Fruit fly (Drosophila melanogaster) whole organism, embryonic: ENCODE measurements around the gene H.

Source experiments
- B-H1 ChIP-seq: fragments of 200-800 bp; sonication (Bioruptor generic); IDR thresholded peaks from 3 replicates; pipeline ENCODE4 v1.3.6; 2022; ENCODE audit warnings: missing biosample characterization, missing genetic modification characterization
- CG11560 ChIP-seq: fragments of 200-800 bp; sonication (Bioruptor generic); IDR thresholded peaks from 3 replicates; pipeline ENCODE4 v1.3.6; 2022; ENCODE audit warnings: missing biosample characterization, missing genetic modification characterization
- CG11695 ChIP-seq: fragments of 200-800 bp; sonication (Bioruptor generic); IDR thresholded peaks from 3 replicates; pipeline ENCODE4 v1.3.6; 2022; ENCODE audit warnings: missing biosample characterization, missing genetic modification characterization
- CG12769 ChIP-seq: fragments of 200-800 bp; sonication (Bioruptor generic); optimal IDR thresholded peaks from 2 replicates; lab custom pipeline; 2019; ENCODE audit warnings: missing biosample characterization, mild to moderate bottlenecking, missing genetic modification characterization, moderate library complexity
- CG13287 ChIP-seq: fragments of 200-800 bp; sonication (Bioruptor generic); IDR thresholded peaks from 2 replicates; pipeline ENCODE4 v1.3.6; 2022; ENCODE audit warnings: missing biosample characterization, missing genetic modification characterization; ENCODE audit not compliant: partially characterized antibody
- CG14441 ChIP-seq: fragments of 200-800 bp; sonication (Bioruptor generic); IDR thresholded peaks from 2 replicates; pipeline ENCODE4 v1.3.6; 2022; ENCODE audit warnings: missing biosample characterization, missing genetic modification characterization
- CG1602 ChIP-seq: fragments of 200-800 bp; sonication (Bioruptor generic); optimal IDR thresholded peaks from 3 replicates; lab custom pipeline; 2016; ENCODE audit warnings: missing biosample characterization, missing genetic modification characterization
- CG16863 ChIP-seq: fragments of 200-800 bp; sonication (Bioruptor generic); optimal IDR thresholded peaks from 3 replicates; lab custom pipeline; 2016; ENCODE audit warnings: missing biosample characterization, missing genetic modification characterization
- CG17186 ChIP-seq: fragments of 200-800 bp; sonication (Bioruptor generic); optimal IDR thresholded peaks from 3 replicates; lab custom pipeline; 2017; ENCODE audit warnings: missing biosample characterization, missing genetic modification reagents, missing genetic modification characterization
- CG2712 ChIP-seq: fragments of 200-800 bp; optimal IDR thresholded peaks from 3 replicates; lab custom pipeline; 2019; ENCODE audit warnings: missing biosample characterization, mild to moderate bottlenecking, missing genetic modification characterization, moderate library complexity
- CG33213 ChIP-seq: fragments of 200-800 bp; sonication (Bioruptor generic); optimal IDR thresholded peaks from 3 replicates; lab custom pipeline; 2016; ENCODE audit warnings: missing biosample characterization, missing genetic modification characterization
- CG42726 ChIP-seq: fragments of 200-800 bp; sonication (Bioruptor generic); IDR thresholded peaks from 2 replicates; pipeline ENCODE4 v1.3.6; 2022; ENCODE audit warnings: missing biosample characterization, missing genetic modification characterization; ENCODE audit not compliant: partially characterized antibody
- CG4424 ChIP-seq: fragments of 200-800 bp; sonication (Bioruptor generic); optimal IDR thresholded peaks from 3 replicates; lab custom pipeline; 2016; ENCODE audit warnings: missing biosample characterization, missing genetic modification characterization
- CG6765 ChIP-seq: fragments of 200-800 bp; sonication (Bioruptor generic); optimal IDR thresholded peaks from 3 replicates; lab custom pipeline; 2017; ENCODE audit warnings: missing biosample characterization, mild to moderate bottlenecking, missing genetic modification characterization
- CG7987 ChIP-seq: fragments of 200-800 bp; sonication (Bioruptor generic); optimal IDR thresholded peaks from 2 replicates; lab custom pipeline; 2018; ENCODE audit warnings: missing biosample characterization, mild to moderate bottlenecking, missing genetic modification characterization, moderate library complexity
- CG8924 ChIP-seq: fragments of 200-800 bp; optimal IDR thresholded peaks from 3 replicates; lab custom pipeline; 2019; ENCODE audit warnings: missing biosample characterization, mild to moderate bottlenecking, missing genetic modification characterization, moderate library complexity
- CG9932 ChIP-seq: fragments of 200-800 bp; sonication (Bioruptor generic); IDR thresholded peaks from 2 replicates; pipeline ENCODE4 v1.3.6; 2022; ENCODE audit warnings: missing biosample characterization, missing genetic modification characterization
- Doc3 ChIP-seq: fragments of 200-800 bp; sonication (Bioruptor generic); IDR thresholded peaks from 3 replicates; pipeline ENCODE4 v1.3.6; 2022; ENCODE audit warnings: missing biosample characterization, missing genetic modification characterization; ENCODE audit not compliant: partially characterized antibody
- Gug ChIP-seq: fragments of 200-800 bp; sonication (Bioruptor generic); IDR thresholded peaks from 4 replicates; pipeline ENCODE4 v1.3.6; 2022; ENCODE audit warnings: missing biosample characterization, missing genetic modification characterization
- HmgD ChIP-seq: fragments of 200-800 bp; sonication (Bioruptor generic); optimal IDR thresholded peaks from 3 replicates; lab custom pipeline; 2016; ENCODE audit warnings: missing biosample characterization, missing genetic modification characterization
- Hr39 ChIP-seq: fragments of >200 bp; optimal IDR thresholded peaks from 2 replicates; lab custom pipeline; 2017
- Jarid2 ChIP-seq: fragments of 200-800 bp; sonication (Bioruptor generic); optimal IDR thresholded peaks from 3 replicates; lab custom pipeline; 2017; ENCODE audit warnings: mild to moderate bottlenecking, missing biosample characterization, missing genetic modification reagents, missing genetic modification characterization
- Lpt ChIP-seq: fragments of >200 bp; optimal IDR thresholded peaks from 2 replicates; lab custom pipeline; 2018; ENCODE audit warnings: missing biosample characterization, missing genetic modification characterization
- Mad ChIP-seq: fragments of 200-800 bp; sonication (Bioruptor generic); optimal IDR thresholded peaks from 2 replicates; lab custom pipeline; 2016; ENCODE audit warnings: missing biosample characterization, missing genetic modification characterization
- Myb ChIP-seq: fragments of 200-800 bp; sonication (Bioruptor generic); optimal IDR thresholded peaks from 2 replicates; lab custom pipeline; 2016; ENCODE audit warnings: missing biosample characterization, missing genetic modification characterization
- Optix ChIP-seq: fragments of 200-800 bp; sonication (Bioruptor generic); IDR thresholded peaks from 3 replicates; pipeline ENCODE4 v1.3.6; 2022; ENCODE audit warnings: missing biosample characterization, missing genetic modification characterization
- PHDP ChIP-seq: fragments of 200-800 bp; sonication (Bioruptor generic); optimal IDR thresholded peaks from 3 replicates; lab custom pipeline; 2018; ENCODE audit warnings: missing biosample characterization, mild to moderate bottlenecking, missing genetic modification characterization, moderate library complexity
- Tbp ChIP-seq: fragments of >200 bp; optimal IDR thresholded peaks from 2 replicates; lab custom pipeline; 2018; ENCODE audit warnings: missing biosample characterization, missing genetic modification characterization
- bab2 ChIP-seq: fragments of 200-800 bp; sonication (Bioruptor generic); optimal IDR thresholded peaks from 2 replicates; lab custom pipeline; 2016; ENCODE audit warnings: missing biosample characterization, missing genetic modification characterization
- cas ChIP-seq: fragments of 200-800 bp; sonication (Bioruptor generic); IDR thresholded peaks from 2 replicates; pipeline ENCODE4 v1.3.6; 2022; ENCODE audit warnings: missing biosample characterization, missing genetic modification characterization
- dati ChIP-seq: fragments of 200-800 bp; sonication (Bioruptor generic); IDR thresholded peaks from 2 replicates; pipeline ENCODE4 v1.3.6; 2022; ENCODE audit warnings: missing biosample characterization, missing genetic modification characterization
- dm ChIP-seq: fragments of 200-800 bp; sonication (Bioruptor generic); optimal IDR thresholded peaks from 3 replicates; lab custom pipeline; 2016; ENCODE audit warnings: missing biosample characterization, missing genetic modification characterization
- en ChIP-seq: fragments of 200-800 bp; sonication (Bioruptor generic); optimal IDR thresholded peaks from 2 replicates; lab custom pipeline; 2016; ENCODE audit warnings: missing biosample characterization, missing genetic modification characterization
- gce ChIP-seq: fragments of 200-800 bp; sonication (Bioruptor generic); IDR thresholded peaks from 3 replicates; pipeline ENCODE4 v1.3.6; 2022; ENCODE audit warnings: missing biosample characterization, missing genetic modification characterization
- grn ChIP-seq: fragments of 200-800 bp; sonication (Bioruptor generic); optimal IDR thresholded peaks from 3 replicates; lab custom pipeline; 2017; ENCODE audit warnings: missing biosample characterization, missing genetic modification characterization
- gsb-n ChIP-seq: fragments of 200-800 bp; sonication (Bioruptor generic); optimal IDR thresholded peaks from 3 replicates; lab custom pipeline; 2018; ENCODE audit warnings: missing biosample characterization, mild to moderate bottlenecking, missing genetic modification characterization
- gt ChIP-seq: fragments of 200-800 bp; sonication (Bioruptor generic); IDR thresholded peaks from 2 replicates; pipeline ENCODE4 v1.3.6; 2022; ENCODE audit warnings: missing biosample characterization, missing genetic modification characterization
- hb ChIP-seq: fragments of 200-800 bp; sonication (Bioruptor generic); IDR thresholded peaks from 3 replicates; pipeline ENCODE4 v1.3.6; 2022; ENCODE audit warnings: missing biosample characterization, missing genetic modification characterization; ENCODE audit not compliant: partially characterized antibody
- jigr1 ChIP-seq: fragments of 200-800 bp; sonication (Bioruptor generic); IDR thresholded peaks from 3 replicates; pipeline ENCODE4 v1.3.6; 2022; ENCODE audit warnings: missing biosample characterization, missing genetic modification characterization
- jumu ChIP-seq: fragments of 200-800 bp; sonication (Bioruptor generic); optimal IDR thresholded peaks from 3 replicates; lab custom pipeline; 2016; ENCODE audit warnings: missing biosample characterization, missing genetic modification characterization
- kah ChIP-seq: fragments of 200-800 bp; sonication (Bioruptor generic); optimal IDR thresholded peaks from 2 replicates; lab custom pipeline; 2018; ENCODE audit warnings: missing biosample characterization, mild to moderate bottlenecking, missing genetic modification characterization
- knrl ChIP-seq: fragments of 200-800 bp; sonication (Bioruptor generic); IDR thresholded peaks from 3 replicates; pipeline ENCODE4 v1.3.6; 2022; ENCODE audit warnings: missing biosample characterization, missing genetic modification characterization; ENCODE audit not compliant: partially characterized antibody
- mirr ChIP-seq: fragments of 200-800 bp; sonication (Bioruptor generic); optimal IDR thresholded peaks from 3 replicates; lab custom pipeline; 2018; ENCODE audit warnings: missing biosample characterization, mild to moderate bottlenecking, missing genetic modification characterization
- pan ChIP-seq, 4 experiments: fragments of >200 bp in 3 of 4; fragments of 200-800 bp in 1 of 4; sonication (Bioruptor generic) in 1 of 4; optimal IDR thresholded peaks in 3 of 4; IDR thresholded peaks in 1 of 4; 2 replicates each; pipeline versions ENCODE4 v1.3.6 to Lab custom; 2017 to 2022; ENCODE audit warnings: missing biosample characterization in 2 of 4, missing genetic modification characterization in 2 of 4, mixed read lengths in 1 of 4
- pzg ChIP-seq: fragments of 200-800 bp; sonication (Bioruptor generic); optimal IDR thresholded peaks from 3 replicates; lab custom pipeline; 2018; ENCODE audit warnings: missing biosample characterization, mild to moderate bottlenecking, missing genetic modification characterization, moderate library complexity
- shn ChIP-seq: fragments of 200-800 bp; sonication (Bioruptor generic); optimal IDR thresholded peaks from 3 replicates; lab custom pipeline; 2016; ENCODE audit warnings: missing biosample characterization, missing genetic modification characterization
- toy ChIP-seq: fragments of 200-800 bp; sonication (Bioruptor generic); IDR thresholded peaks from 2 replicates; pipeline ENCODE4 v1.3.6; 2022; ENCODE audit warnings: missing biosample characterization, missing genetic modification characterization
- unc-4 ChIP-seq: fragments of 200-800 bp; sonication (Bioruptor generic); IDR thresholded peaks from 2 replicates; pipeline ENCODE4 v1.3.6; 2022; ENCODE audit warnings: missing biosample characterization, missing genetic modification characterization; ENCODE audit not compliant: partially characterized antibody
- vnd ChIP-seq: fragments of 200-800 bp; sonication (Bioruptor generic); IDR thresholded peaks from 3 replicates; pipeline ENCODE4 v1.3.6; 2022; ENCODE audit warnings: missing biosample characterization, missing genetic modification characterization; ENCODE audit not compliant: partially characterized antibody

H gene

dm6 chr3R:20587630-20588479 is 33.9 kb upstream of the H start, which contains the start of gene Septin2 (continued):
- TF ChIP-seq grn (GFP tag; lab: Kevin White, UChicago) (no peak), Myb (GFP tag; lab: Kevin White, UChicago) (peak; percentile 17), pzg (GFP tag; lab: Kevin White, UChicago) (peak; percentile 44), CG11560 (0 out of 3 replicates have a peak, but pooled peaks have one; percentile 14), CG11695 (GFP tag; lab: Robert Waterston, UW) (peak; percentile 82), CG4424 (GFP tag; lab: Kevin White, UChicago) (peak; percentile 83), dati (GFP tag; lab: Robert Waterston, UW) (no peak), CG8924 (tag; lab: Kevin White, UChicago) (peak; percentile 86), toy (no peak), jumu (GFP tag; lab: Kevin White, UChicago) (peak; percentile 30), CG13287 (GFP tag; lab: Robert Waterston, UW) (peak; percentile 36; the same call in 1 of the 2 replicates), Optix (no peak; the same call in 1 of the 3 replicates), kah (GFP tag; lab: Kevin White, UChicago) (peak; percentile 46), CG9932 (GFP tag; lab: Robert Waterston, UW) (no peak), Gug (GFP tag; lab: Robert Waterston, UW) (peak; percentile 59; the same call in 2 of the 4 replicates), Tbp (GFP tag; lab: Kevin White, UChicago) (no peak), CG42726 (GFP tag; lab: Robert Waterston, UW) (no peak), CG1602 (GFP tag; lab: Kevin White, UChicago) (peak; percentile 73), CG2712 (peak; percentile 84), cas (GFP tag; lab: Robert Waterston, UW) (no peak), CG7987 (no peak), en (GFP tag; lab: Kevin White, UChicago) (peak; percentile 28), dm (GFP tag; lab: Kevin White, UChicago) (no peak), Jarid2 (GFP tag; lab: Kevin White, UChicago) (no peak), pan (optimal IDR thresholded peaks at IDR 0.05; lab: Kevin White, UChicago) (no peak), pan (GFP tag; optimal IDR thresholded peaks at IDR 0.05 in 1 of 2, IDR thresholded peaks at IDR 0.05 in 1 of 2) (peak in 1 of 2 experiments; percentile 68), bab2 (GFP tag; lab: Kevin White, UChicago) (peak; percentile 76), jigr1 (GFP tag; lab: Robert Waterston, UW) (peak; percentile 55; the same call in 2 of the 3 replicates), CG33213 (peak; percentile 58), Mad (GFP tag; lab: Kevin White, UChicago) (peak; percentile 38), vnd (no peak), gce (no peak), CG14441 (GFP tag; lab: Robert Waterston, UW) (peak; percentile 59), Hr39 (lab: Kevin White, UChicago) (no peak), CG16863 (peak; percentile 80), knrl (no peak), Doc3 (GFP tag; lab: Robert Waterston, UW) (no peak), unc-4 (GFP tag; lab: Robert Waterston, UW) (0 out of 2 replicates have a peak, but pooled peaks have one; percentile 32), CG12769 (no peak), gsb-n (tag; lab: Kevin White, UChicago) (peak; percentile 71), gt (GFP tag; lab: Robert Waterston, UW) (no peak), CG6765 (GFP tag; lab: Kevin White, UChicago) (no peak), shn (GFP tag; lab: Kevin White, UChicago) (peak; percentile 12), HmgD (GFP tag; lab: Kevin White, UChicago) (no peak), CG17186 (GFP tag; lab: Kevin White, UChicago) (no peak), B-H1 (GFP tag; lab: Robert Waterston, UW) (peak; percentile 61; the same call in 1 of the 3 replicates), PHDP (tag; lab: Kevin White, UChicago) (peak; percentile 77), mirr (no peak), Lpt (GFP tag; lab: Kevin White, UChicago) (no peak), hb (GFP tag; lab: Robert Waterston, UW) (no peak)
